Fruit fly (Drosophila melanogaster) whole organism, embryonic: ENCODE results near the gene AP-2mu.

Experiments used
- Atf6 ChIP-seq: fragments of 200-800 bp; sonication (Bioruptor generic); IDR thresholded peaks from 2 replicates; pipeline ENCODE4 v1.3.6; 2022; ENCODE audit warnings: missing biosample characterization, missing genetic modification characterization
- B-H2 ChIP-seq: fragments of 200-800 bp; sonication (Bioruptor generic); optimal IDR thresholded peaks from 2 replicates; lab custom pipeline; 2018; ENCODE audit warnings: missing biosample characterization, mild to moderate bottlenecking, missing genetic modification characterization
- BtbVII ChIP-seq: fragments of 200-800 bp; sonication (Bioruptor generic); optimal IDR thresholded peaks from 3 replicates; lab custom pipeline; 2017; ENCODE audit warnings: missing biosample characterization, mild to moderate bottlenecking, missing genetic modification characterization
- CG10147 ChIP-seq: fragments of 200-800 bp; sonication (Bioruptor generic); optimal IDR thresholded peaks from 2 replicates; lab custom pipeline; 2019; ENCODE audit warnings: missing biosample characterization, mild to moderate bottlenecking, missing genetic modification characterization, moderate library complexity
- CG10274 ChIP-seq: fragments of 200-800 bp; sonication (Bioruptor generic); optimal IDR thresholded peaks from 3 replicates; lab custom pipeline; 2017; ENCODE audit warnings: missing biosample characterization, mild to moderate bottlenecking, missing genetic modification characterization
- CG10321 ChIP-seq: fragments of 200-800 bp; sonication (Bioruptor generic); IDR thresholded peaks from 2 replicates; pipeline ENCODE4 v1.3.6; 2022; ENCODE audit warnings: missing biosample characterization, missing genetic modification characterization
- CG10543 ChIP-seq: fragments of 200-800 bp; sonication (Bioruptor generic); optimal IDR thresholded peaks from 3 replicates; lab custom pipeline; 2017; ENCODE audit warnings: missing biosample characterization, mild to moderate bottlenecking, missing genetic modification characterization, moderate library complexity
- CG10654 ChIP-seq: fragments of 200-800 bp; sonication (Bioruptor generic); optimal IDR thresholded peaks from 2 replicates; lab custom pipeline; 2016; ENCODE audit warnings: missing biosample characterization, missing genetic modification characterization
- CG13894 ChIP-seq: fragments of 200-800 bp; sonication (Bioruptor generic); optimal IDR thresholded peaks from 3 replicates; lab custom pipeline; 2018; ENCODE audit warnings: missing biosample characterization, mild to moderate bottlenecking, missing genetic modification characterization, moderate library complexity
- CG14014 ChIP-seq: fragments of 200-800 bp; sonication (Bioruptor generic); IDR thresholded peaks from 2 replicates; pipeline ENCODE4 v1.3.6; 2022; ENCODE audit warnings: missing biosample characterization, missing genetic modification characterization
- CG15514 ChIP-seq: fragments of 200-800 bp; sonication (Bioruptor generic); optimal IDR thresholded peaks from 3 replicates; lab custom pipeline; 2017; ENCODE audit warnings: missing biosample characterization, missing genetic modification characterization, mild to moderate bottlenecking, moderate library complexity, missing genetic modification reagents
- CG1603 ChIP-seq: fragments of 200-800 bp; sonication (Bioruptor generic); optimal IDR thresholded peaks from 2 replicates; lab custom pipeline; 2019; ENCODE audit warnings: missing biosample characterization, mild to moderate bottlenecking, missing genetic modification characterization, moderate library complexity
- CG17568 ChIP-seq: fragments of 200-800 bp; sonication (Bioruptor generic); optimal IDR thresholded peaks from 2 replicates; lab custom pipeline; 2018; ENCODE audit warnings: missing biosample characterization, mild to moderate bottlenecking, missing genetic modification characterization, moderate library complexity
- CG1832 ChIP-seq: fragments of 200-800 bp; sonication (Bioruptor generic); optimal IDR thresholded peaks from 2 replicates; lab custom pipeline; 2017; ENCODE audit warnings: missing biosample characterization, mild to moderate bottlenecking, missing genetic modification characterization, inconsistent platforms
- CG18599 ChIP-seq: fragments of 200-800 bp; sonication (Bioruptor generic); optimal IDR thresholded peaks from 3 replicates; lab custom pipeline; 2017; ENCODE audit warnings: missing biosample characterization, missing genetic modification characterization, mild to moderate bottlenecking, moderate library complexity, missing genetic modification reagents
- CG3281 ChIP-seq: fragments of 200-800 bp; sonication (Bioruptor generic); optimal IDR thresholded peaks from 3 replicates; lab custom pipeline; 2017; ENCODE audit warnings: missing biosample characterization, mild to moderate bottlenecking, missing genetic modification characterization
- D19B ChIP-seq: fragments of 200-800 bp; sonication (Bioruptor generic); optimal IDR thresholded peaks from 2 replicates; lab custom pipeline; 2017; ENCODE audit warnings: missing biosample characterization, mild to moderate bottlenecking, missing genetic modification characterization
- Doc3 ChIP-seq: fragments of 200-800 bp; sonication (Bioruptor generic); IDR thresholded peaks from 3 replicates; pipeline ENCODE4 v1.3.6; 2022; ENCODE audit warnings: missing biosample characterization, missing genetic modification characterization; ENCODE audit not compliant: partially characterized antibody
- Fer3 ChIP-seq: fragments of 200-800 bp; sonication (Bioruptor generic); optimal IDR thresholded peaks from 2 replicates; lab custom pipeline; 2018; ENCODE audit warnings: missing biosample characterization, mild to moderate bottlenecking, missing genetic modification characterization, moderate library complexity
- Lhr ChIP-seq: fragments of 200-800 bp; sonication (Bioruptor generic); optimal IDR thresholded peaks from 3 replicates; lab custom pipeline; 2017; ENCODE audit warnings: mild to moderate bottlenecking, missing biosample characterization, missing genetic modification reagents, missing genetic modification characterization
- Nf-YB ChIP-seq: fragments of 200-800 bp; sonication (Bioruptor generic); optimal IDR thresholded peaks from 3 replicates; lab custom pipeline; 2019; ENCODE audit warnings: missing biosample characterization, mild to moderate bottlenecking, missing genetic modification characterization, moderate library complexity
- Nf-YC ChIP-seq: fragments of 200-800 bp; optimal IDR thresholded peaks from 3 replicates; lab custom pipeline; 2019; ENCODE audit warnings: missing biosample characterization, mild to moderate bottlenecking, missing genetic modification characterization, moderate library complexity
- Rfx ChIP-seq: fragments of 200-800 bp; sonication (Bioruptor generic); IDR thresholded peaks from 2 replicates; pipeline ENCODE4 v1.3.6; 2022; ENCODE audit warnings: missing biosample characterization, missing genetic modification characterization
- Scr ChIP-seq: fragments of 200-800 bp; sonication (Bioruptor generic); IDR thresholded peaks from 2 replicates; pipeline ENCODE4 v1.3.6; 2022; ENCODE audit warnings: missing biosample characterization, missing genetic modification characterization; ENCODE audit not compliant: partially characterized antibody
- Sox102F ChIP-seq: fragments of 200-800 bp; sonication (Bioruptor generic); optimal IDR thresholded peaks from 2 replicates; lab custom pipeline; 2018; ENCODE audit warnings: missing biosample characterization, mild to moderate bottlenecking, missing genetic modification characterization, moderate library complexity
- Stat92E ChIP-seq, 3 experiments: fragments of >200 bp in 2 of 3; fragments of 200-800 bp in 1 of 3; sonication (Bioruptor generic) in 1 of 3; optimal IDR thresholded peaks; 2 replicates each; lab custom pipeline; 2017 to 2019; ENCODE audit warnings: missing biosample characterization in 3 of 3, missing genetic modification characterization in 3 of 3, mild to moderate bottlenecking in 1 of 3, moderate library complexity in 1 of 3
- Xbp1 ChIP-seq: fragments of 200-800 bp; sonication (Bioruptor generic); optimal IDR thresholded peaks from 3 replicates; lab custom pipeline; 2016; ENCODE audit warnings: missing biosample characterization, mild to moderate bottlenecking, missing genetic modification characterization
- YL-1 ChIP-seq: fragments of 200-800 bp; sonication (Bioruptor generic); optimal IDR thresholded peaks from 3 replicates; lab custom pipeline; 2017; ENCODE audit warnings: missing biosample characterization, mild to moderate bottlenecking, missing genetic modification characterization
- bowl ChIP-seq: fragments of 200-800 bp; sonication (Bioruptor generic); IDR thresholded peaks from 2 replicates; pipeline ENCODE4 v1.3.6; 2022; ENCODE audit warnings: missing biosample characterization, missing genetic modification characterization
- chinmo ChIP-seq: fragments of 200-800 bp; sonication (Bioruptor generic); IDR thresholded peaks from 4 replicates; pipeline ENCODE4 v1.3.6; 2022; ENCODE audit warnings: missing biosample characterization, missing genetic modification characterization; ENCODE audit not compliant: partially characterized antibody
- ci ChIP-seq: fragments of 200-800 bp; sonication (Bioruptor generic); IDR thresholded peaks from 3 replicates; pipeline ENCODE4 v1.3.6; 2022; ENCODE audit warnings: missing biosample characterization, missing genetic modification characterization
- cwo ChIP-seq: fragments of 200-800 bp; sonication (Bioruptor generic); optimal IDR thresholded peaks from 3 replicates; lab custom pipeline; 2017; ENCODE audit warnings: missing biosample characterization, missing genetic modification characterization, mild to moderate bottlenecking, moderate library complexity, missing genetic modification reagents
- da ChIP-seq: fragments of 200-800 bp; sonication (Bioruptor generic); optimal IDR thresholded peaks from 2 replicates; lab custom pipeline; 2016; ENCODE audit warnings: missing biosample characterization, missing genetic modification characterization
- dysf ChIP-seq: fragments of 200-800 bp; sonication (Bioruptor generic); IDR thresholded peaks from 3 replicates; pipeline ENCODE4 v1.3.6; 2022; ENCODE audit warnings: missing biosample characterization, missing genetic modification characterization
- eve ChIP-seq, 2 experiments: fragments of >200 bp; optimal IDR thresholded peaks; 2 replicates each; lab custom pipeline; 2017; ENCODE audit warnings: missing biosample characterization in 2 of 2, missing genetic modification characterization in 2 of 2
- gcm ChIP-seq: fragments of 200-800 bp; sonication (Bioruptor generic); optimal IDR thresholded peaks from 2 replicates; lab custom pipeline; 2019; ENCODE audit warnings: missing biosample characterization, mild to moderate bottlenecking, missing genetic modification characterization, moderate library complexity
- gfzf ChIP-seq: fragments of 200-800 bp; sonication (Bioruptor generic); optimal IDR thresholded peaks from 2 replicates; lab custom pipeline; 2016; ENCODE audit warnings: missing biosample characterization, mild to moderate bottlenecking, missing genetic modification characterization, moderate library complexity
- hkb ChIP-seq, 2 experiments: fragments of 200-800 bp in 1 of 2; fragments of >200 bp in 1 of 2; sonication (Bioruptor generic) in 1 of 2; IDR thresholded peaks in 1 of 2; optimal IDR thresholded peaks in 1 of 2; 2 replicates each; pipeline versions ENCODE4 v1.3.6 to Lab custom; 2017 to 2022; ENCODE audit warnings: missing biosample characterization in 1 of 2, missing genetic modification characterization in 1 of 2
- inv ChIP-seq: fragments of 200-800 bp; sonication (Bioruptor generic); IDR thresholded peaks from 2 replicates; pipeline ENCODE4 v1.3.6; 2022; ENCODE audit warnings: missing biosample characterization, missing genetic modification characterization; ENCODE audit not compliant: partially characterized antibody
- kay ChIP-seq: fragments of 200-800 bp; sonication (Bioruptor generic); optimal IDR thresholded peaks from 2 replicates; lab custom pipeline; 2016; ENCODE audit warnings: missing biosample characterization, missing genetic modification characterization
- lilli ChIP-seq: fragments of 200-800 bp; sonication (Bioruptor generic); optimal IDR thresholded peaks from 3 replicates; lab custom pipeline; 2016; ENCODE audit warnings: missing biosample characterization, missing genetic modification characterization
- nmo ChIP-seq: fragments of 200-800 bp; sonication (Bioruptor generic); optimal IDR thresholded peaks from 2 replicates; lab custom pipeline; 2018; ENCODE audit warnings: missing biosample characterization, mild to moderate bottlenecking, missing genetic modification characterization, moderate library complexity
- salm ChIP-seq: fragments of 200-800 bp; sonication (Bioruptor generic); optimal IDR thresholded peaks from 2 replicates; lab custom pipeline; 2018; ENCODE audit warnings: missing biosample characterization, mild to moderate bottlenecking, missing genetic modification characterization
- sens ChIP-seq: fragments of 200-800 bp; sonication (Bioruptor generic); peaks from one replicate; lab custom pipeline; 2016; ENCODE audit warnings: missing biosample characterization, missing genetic modification characterization
- shn ChIP-seq: fragments of 200-800 bp; sonication (Bioruptor generic); optimal IDR thresholded peaks from 3 replicates; lab custom pipeline; 2016; ENCODE audit warnings: missing biosample characterization, missing genetic modification characterization
- tap ChIP-seq: fragments of 200-800 bp; optimal IDR thresholded peaks from 3 replicates; lab custom pipeline; 2019; ENCODE audit warnings: missing biosample characterization, mild to moderate bottlenecking, missing genetic modification characterization, moderate library complexity
- unc-4 ChIP-seq: fragments of 200-800 bp; sonication (Bioruptor generic); IDR thresholded peaks from 2 replicates; pipeline ENCODE4 v1.3.6; 2022; ENCODE audit warnings: missing biosample characterization, missing genetic modification characterization; ENCODE audit not compliant: partially characterized antibody
- yki ChIP-seq: fragments of >200 bp; optimal IDR thresholded peaks from 3 replicates; lab custom pipeline; 2018

The AP-2mu gene

dm6 chr3R:22464611-22465113 is 2.4 kb downstream of the AP-2mu start, which contains the start of gene CG7054 (continued):
- peak; percentile 42 for TF ChIP-seq CG15514
- TF ChIP-seq CG10654, result no peak
- TF ChIP-seq lilli, result peak; percentile 39
- TF ChIP-seq sens (GFP tag; lab: Kevin White, UChicago), result peak; percentile 13
- peak; percentile 3 for TF ChIP-seq Nf-YC (tag; lab: Kevin White, UChicago)
- TF ChIP-seq hkb (optimal IDR thresholded peaks at IDR 0.05; lab: Kevin White, UChicago), result no peak
- no peak for TF ChIP-seq hkb (GFP tag; IDR thresholded peaks at IDR 0.05; lab: Robert Waterston, UW)
- peak; percentile 24 for TF ChIP-seq nmo
- peak; percentile 42; the same call in 1 of the 3 replicates for TF ChIP-seq ci (GFP tag; lab: Robert Waterston, UW)
- TF ChIP-seq eve (GFP tag; optimal IDR thresholded peaks at IDR 0.05; lab: Kevin White, UChicago), result no peak
- TF ChIP-seq CG13894 (tag; lab: Kevin White, UChicago), result peak; percentile 88
- TF ChIP-seq CG3281 (GFP tag; lab: Kevin White, UChicago), result peak; percentile 50
- peak; percentile 42 for TF ChIP-seq salm (tag; lab: Kevin White, UChicago)
- 0 out of 2 replicates have a peak, but pooled peaks have one; percentile 20 for TF ChIP-seq CG10321 (GFP tag; lab: Robert Waterston, UW)
- peak; percentile 27 for TF ChIP-seq CG18599
- TF ChIP-seq gcm (GFP tag; lab: Kevin White, UChicago), result peak; percentile 2
- 0 out of 3 replicates have a peak, but pooled peaks have one; percentile 18 for TF ChIP-seq Doc3 (GFP tag; lab: Robert Waterston, UW)
- 0 out of 2 replicates have a peak, but pooled peaks have one; percentile 10 for TF ChIP-seq Scr (GFP tag; lab: Robert Waterston, UW)
- TF ChIP-seq tap, result peak; percentile 30
- peak; percentile 26; the same call in 1 of the 2 replicates for TF ChIP-seq CG14014 (GFP tag; lab: Robert Waterston, UW)
- peak; percentile 17; the same call in 1 of the 2 replicates for TF ChIP-seq Rfx (GFP tag; lab: Robert Waterston, UW)
- no peak for TF ChIP-seq yki (lab: Kevin White, UChicago)
- TF ChIP-seq inv (GFP tag; lab: Robert Waterston, UW), result no peak
- peak; percentile 42; the same call in 1 of the 2 replicates for TF ChIP-seq Atf6 (GFP tag; lab: Robert Waterston, UW)
- no peak for TF ChIP-seq dysf (GFP tag; lab: Robert Waterston, UW)
- no peak for TF ChIP-seq Stat92E (GFP tag; optimal IDR thresholded peaks at IDR 0.05; lab: Kevin White, UChicago)
- TF ChIP-seq unc-4, result no peak
- peak; percentile 66 for TF ChIP-seq B-H2 (GFP tag; lab: Kevin White, UChicago)
- TF ChIP-seq CG10543 (GFP tag; lab: Kevin White, UChicago), result peak; percentile 56
- TF ChIP-seq bowl (GFP tag; lab: Robert Waterston, UW), result no peak
- no peak for TF ChIP-seq D19B
- TF ChIP-seq kay (GFP tag; lab: Kevin White, UChicago), result peak; percentile 90
- TF ChIP-seq YL-1 (GFP tag; lab: Kevin White, UChicago), result peak; percentile 25
- TF ChIP-seq Lhr (GFP tag; lab: Kevin White, UChicago), result no peak
- TF ChIP-seq cwo, result peak; percentile 61
- no peak for TF ChIP-seq da (GFP tag; lab: Kevin White, UChicago)
- peak; percentile 32 for TF ChIP-seq Sox102F (GFP tag; lab: Kevin White, UChicago)
- TF ChIP-seq Xbp1 (GFP tag; lab: Kevin White, UChicago), result peak; percentile 10
- peak; percentile 32 for TF ChIP-seq shn (GFP tag; lab: Kevin White, UChicago)
- no peak for TF ChIP-seq CG17568 (GFP tag; lab: Kevin White, UChicago)
- TF ChIP-seq gfzf, result peak; percentile 61
- 0 out of 4 replicates have a peak, but pooled peaks have one; percentile 61 for TF ChIP-seq chinmo (GFP tag; lab: Robert Waterston, UW)
- peak; percentile 47 for TF ChIP-seq BtbVII
- peak; percentile 32 for TF ChIP-seq CG1603 (tag; lab: Kevin White, UChicago)
- peak; percentile 84 for TF ChIP-seq CG10274 (GFP tag; lab: Kevin White, UChicago)
- TF ChIP-seq Nf-YB (GFP tag; lab: Kevin White, UChicago), result peak; percentile 29
- TF ChIP-seq CG1832, result no peak
- TF ChIP-seq Fer3 (tag; lab: Kevin White, UChicago), result peak; percentile 45
- peak; percentile 14 for TF ChIP-seq CG10147 (GFP tag; lab: Kevin White, UChicago)
